Comparison of ENCODE assay signal across 5 worm cellular contexts in the genomic region with DNA sequence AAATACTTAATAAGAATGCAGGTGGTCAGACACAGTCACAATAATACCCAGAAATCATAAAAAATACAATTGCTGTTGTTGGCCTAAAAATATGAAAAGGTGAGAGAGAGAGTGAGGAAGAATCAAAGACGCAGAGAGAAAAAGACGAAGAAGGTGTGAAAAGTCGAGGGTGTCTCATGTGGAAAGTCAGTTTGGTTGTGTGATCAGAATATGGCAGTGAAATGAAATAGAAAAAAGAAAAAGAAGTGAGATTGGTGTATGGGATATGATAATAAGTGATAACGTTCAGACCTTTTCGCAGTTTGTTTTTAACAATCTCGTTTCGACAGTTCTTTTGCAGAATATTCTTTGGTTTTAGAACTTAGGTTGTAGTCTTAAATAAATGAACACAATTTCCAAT.
A peak's percentile ranks its signal among the peaks of the same experiment; 100 is the strongest.
TF ChIP-seq lines count a peak whose summit lies in the region.

No protein-coding gene starts in this region.

TF ChIP-seq in whole organism, L1 larva, 84 proteins besides CTCF, POLR2A, EP300 and RAD21:
- TF ChIP-seq xbp-1 (tag; optimal IDR thresholded peaks at IDR 0.05; lab: Kevin White, UChicago) (no peak), lin-35 (GFP tag; optimal IDR thresholded peaks at IDR 0.05; lab: Kevin White, UChicago) (peak in 1 of 2 experiments; percentile 6), nhr-71 (tag; optimal IDR thresholded peaks at IDR 0.05; lab: Kevin White, UChicago) (peak; percentile 41), snu-23 (GFP tag; optimal IDR thresholded peaks at IDR 0.05; lab: Kevin White, UChicago) (peak; percentile 42), swsn-7 (tag; optimal IDR thresholded peaks at IDR 0.05; lab: Kevin White, UChicago) (no peak), zip-4 (GFP tag; optimal IDR thresholded peaks at IDR 0.05; lab: Kevin White, UChicago) (no peak), jun-1 (tag; optimal IDR thresholded peaks at IDR 0.05; lab: Kevin White, UChicago) (no peak), nhr-11 (tag; optimal IDR thresholded peaks at IDR 0.05; lab: Kevin White, UChicago) (no peak), nhr-20 (tag; optimal IDR thresholded peaks at IDR 0.05; lab: Kevin White, UChicago) (peak; percentile 23), fkh-8 (tag; optimal IDR thresholded peaks at IDR 0.05; lab: Kevin White, UChicago) (peak; percentile 29), nhr-85 (tag; lab: Kevin White, UChicago) (peak; percentile 77), elt-3 (tag; optimal IDR thresholded peaks at IDR 0.05; lab: Kevin White, UChicago) (peak in 1 of 6 experiments; percentile 30), dpl-1 (GFP tag; optimal IDR thresholded peaks at IDR 0.05; lab: Kevin White, UChicago) (no peak), efl-1 (optimal IDR thresholded peaks at IDR 0.05; lab: Kevin White, UChicago) (no peak), efl-1 (GFP tag; optimal IDR thresholded peaks at IDR 0.05 in 1 of 2; lab: Kevin White, UChicago) (peak in 1 of 2 experiments; percentile 73), lin-14 (GFP tag; optimal IDR thresholded peaks at IDR 0.05; lab: Kevin White, UChicago) (peak; percentile 46), blmp-1 (tag; optimal IDR thresholded peaks at IDR 0.05; lab: Kevin White, UChicago) (peak; percentile 71)

TF ChIP-seq in whole organism, L2 larva, 48 proteins besides CTCF, POLR2A, EP300 and RAD21:
- TF ChIP-seq blmp-1 (tag; optimal IDR thresholded peaks at IDR 0.05; lab: Kevin White, UChicago; ENCODE audit: insufficient read depth) = peak; percentile 1
- no peak for TF ChIP-seq mdl-1 (tag; optimal IDR thresholded peaks at IDR 0.05; lab: Kevin White, UChicago)
- TF ChIP-seq ztf-4 (tag; optimal IDR thresholded peaks at IDR 0.05; lab: Kevin White, UChicago) = peak; percentile 22

TF ChIP-seq in whole organism, L4 larva, 104 proteins besides CTCF, POLR2A, EP300 and RAD21:
- no peak for TF ChIP-seq daf-12 (tag; optimal IDR thresholded peaks at IDR 0.05; lab: Kevin White, UChicago)
- TF ChIP-seq daf-16 (GFP tag; optimal IDR thresholded peaks at IDR 0.05; lab: Kevin White, UChicago) = no peak
- TF ChIP-seq daf-16 (tag; optimal IDR thresholded peaks at IDR 0.05; lab: Kevin White, UChicago) = no peak
- TF ChIP-seq sdz-12 (GFP tag; optimal IDR thresholded peaks at IDR 0.05; lab: Kevin White, UChicago) = no peak
- peak; percentile 50 for TF ChIP-seq hlh-30 (tag; optimal IDR thresholded peaks at IDR 0.05; lab: Kevin White, UChicago; ENCODE audit: insufficient read depth)
- no peak for TF ChIP-seq egl-43 (GFP tag; IDR thresholded peaks at IDR 0.05; lab: Robert Waterston, UW)
- TF ChIP-seq nhr-76 (tag; optimal IDR thresholded peaks at IDR 0.05; lab: Kevin White, UChicago) = no peak
- TF ChIP-seq ceh-32 (tag; optimal IDR thresholded peaks at IDR 0.05; lab: Kevin White, UChicago; ENCODE audit: poor library complexity) = no peak
- no peak for TF ChIP-seq ceh-62 (tag; optimal IDR thresholded peaks at IDR 0.05; lab: Kevin White, UChicago)
- no peak for TF ChIP-seq zip-11 (GFP tag; IDR thresholded peaks at IDR 0.05; lab: Robert Waterston, UW)
- TF ChIP-seq nhr-28 (tag; optimal IDR thresholded peaks at IDR 0.05; lab: Kevin White, UChicago) = peak; percentile 67
- no peak for TF ChIP-seq zfp-2 (tag; optimal IDR thresholded peaks at IDR 0.05; lab: Kevin White, UChicago)
- no peak for TF ChIP-seq mxl-2 (GFP tag; conservative IDR thresholded peaks at IDR 0.05; lab: Robert Waterston, UW)
- TF ChIP-seq daf-8 (GFP tag; IDR thresholded peaks at IDR 0.05; lab: Robert Waterston, UW) = no peak
- no peak for TF ChIP-seq nhr-111 (GFP tag; optimal IDR thresholded peaks at IDR 0.05; lab: Kevin White, UChicago)
- no peak for TF ChIP-seq saeg-2 (GFP tag; IDR thresholded peaks at IDR 0.05; lab: Robert Waterston, UW)
- TF ChIP-seq zfp-3 (GFP tag; conservative IDR thresholded peaks at IDR 0.05; lab: Robert Waterston, UW) = no peak
- no peak for TF ChIP-seq arid-1 (GFP tag; conservative IDR thresholded peaks at IDR 0.05; lab: Robert Waterston, UW)
- peak; percentile 9 for TF ChIP-seq mxl-3 (GFP tag; optimal IDR thresholded peaks at IDR 0.05; lab: Kevin White, UChicago)
- no peak for TF ChIP-seq unc-62 (GFP tag; optimal IDR thresholded peaks at IDR 0.05 in 1 of 2; lab: Kevin White, UChicago)
- no peak for TF ChIP-seq unc-62 (tag; optimal IDR thresholded peaks at IDR 0.05; lab: Kevin White, UChicago)
- TF ChIP-seq dve-1 (tag; optimal IDR thresholded peaks at IDR 0.05; lab: Kevin White, UChicago; ENCODE audit: insufficient read depth) = no peak
- no peak for TF ChIP-seq daf-19 (GFP tag; conservative IDR thresholded peaks at IDR 0.05; lab: Robert Waterston, UW)
- no peak for TF ChIP-seq tag-97 (GFP tag; IDR thresholded peaks at IDR 0.05; lab: Robert Waterston, UW)

TF ChIP-seq in whole organism, late embryonic, 69 proteins besides CTCF, POLR2A, EP300 and RAD21:
- TF ChIP-seq unc-42 (tag; optimal IDR thresholded peaks at IDR 0.05; lab: Kevin White, UChicago) (no peak), tbx-2 (tag; optimal IDR thresholded peaks at IDR 0.05; lab: Kevin White, UChicago) (peak; percentile 3)

TF ChIP-seq in whole organism, young adult, 124 proteins besides CTCF, POLR2A, EP300 and RAD21:
- TF ChIP-seq hmg-1.2 (GFP tag; IDR thresholded peaks at IDR 0.05; lab: Robert Waterston, UW) (peak; percentile 28; the same call in 1 of the 2 replicates), B0336.3 (GFP tag; IDR thresholded peaks at IDR 0.05; lab: Robert Waterston, UW) (no peak)
